Worm (Caenorhabditis elegans) whole organism, L4 larva: ENCODE measurements around the gene H34I24.2.

ENCODE experiments used
- D1046.2 ChIP-seq: fragments of 200-800 bp; sonication (Bioruptor generic); IDR thresholded peaks from 2 replicates; pipeline ENCODE4 v1.3.6; 2022; ENCODE audit warnings: missing genetic modification characterization, missing compliant biosample characterization
- F26F4.8 ChIP-seq: fragments of 200-800 bp; sonication (Bioruptor generic); conservative IDR thresholded peaks from 2 replicates; pipeline ENCODE4 v1.3.6; 2022; ENCODE audit warnings: missing genetic modification characterization, missing compliant biosample characterization
- R02D3.7 ChIP-seq: fragments of 150-350 bp; sonication (generic microtip); optimal IDR thresholded peaks from 3 replicates; lab custom pipeline; 2014; ENCODE audit warnings: missing biosample characterization, missing genetic modification characterization
- T20F7.1 ChIP-seq: fragments of 200-800 bp; sonication (Bioruptor generic); optimal IDR thresholded peaks from 2 replicates; lab custom pipeline; 2018; ENCODE audit warnings: mild to moderate bottlenecking, missing genetic modification characterization, missing compliant biosample characterization
- T26A8.4 ChIP-seq: fragments of 200-800 bp; sonication (Bioruptor generic); IDR thresholded peaks from 2 replicates; pipeline ENCODE4 v1.3.6; 2022; ENCODE audit warnings: missing genetic modification characterization, missing compliant biosample characterization
- Y48G9A.11 ChIP-seq: fragments of 200-800 bp; sonication (Bioruptor generic); IDR thresholded peaks from 2 replicates; pipeline ENCODE4 v1.3.6; 2022; ENCODE audit warnings: missing genetic modification reagents, missing genetic modification characterization, missing compliant biosample characterization
- Y5F2A.4 ChIP-seq: fragments of 200-800 bp; sonication (Bioruptor generic); optimal IDR thresholded peaks from 2 replicates; lab custom pipeline; 2018; ENCODE audit warnings: mild to moderate bottlenecking, missing genetic modification characterization, missing compliant biosample characterization
- ZK546.5 ChIP-seq, 2 experiments: sonication (generic microtip); optimal IDR thresholded peaks; 2 replicates each; lab custom pipeline; 2017; ENCODE audit warnings: missing biosample characterization in 2 of 2, missing genetic modification characterization in 2 of 2
- ama-1 ChIP-seq: fragments of 150-350 bp; optimal IDR thresholded peaks from 2 replicates; lab custom pipeline; 2014; ENCODE audit warnings: inconsistent platforms, mixed read lengths
- ceh-62 ChIP-seq: sonication (generic microtip); optimal IDR thresholded peaks from 2 replicates; lab custom pipeline; 2017; ENCODE audit warnings: missing biosample characterization, missing genetic modification characterization
- cey-2 ChIP-seq: sonication (generic microtip); optimal IDR thresholded peaks from 3 replicates; lab custom pipeline; 2017; ENCODE audit warnings: missing genetic modification characterization, mild to moderate bottlenecking, missing compliant biosample characterization, antibody characterized with exemption, borderline replicate concordance; ENCODE audit not compliant: insufficient read depth
- ctbp-1 ChIP-seq: fragments of 200-800 bp; sonication (Bioruptor generic); IDR thresholded peaks from 2 replicates; pipeline ENCODE4 v1.3.6; 2022; ENCODE audit warnings: missing genetic modification reagents, missing genetic modification characterization, missing compliant biosample characterization
- daf-16 ChIP-seq, 3 experiments: sonication (generic microtip); optimal IDR thresholded peaks; 2 replicates each; lab custom pipeline; 2016 to 2017; ENCODE audit warnings: missing genetic modification characterization in 3 of 3, missing genetic modification reagents in 3 of 3, mild to moderate bottlenecking in 2 of 3, missing compliant biosample characterization in 2 of 3, missing biosample characterization in 1 of 3, moderate library complexity in 1 of 3
- dmd-6 ChIP-seq: fragments of 200-800 bp; sonication (Bioruptor generic); IDR thresholded peaks from 2 replicates; pipeline ENCODE4 v1.3.6; 2022; ENCODE audit warnings: missing genetic modification reagents, missing genetic modification characterization, missing compliant biosample characterization
- dpl-1 ChIP-seq: fragments of 150-350 bp; optimal IDR thresholded peaks from 2 replicates; lab custom pipeline; 2014; ENCODE audit warnings: missing biosample characterization, missing genetic modification reagents, missing genetic modification characterization
- duxl-1 ChIP-seq: sonication (generic microtip); optimal IDR thresholded peaks from 2 replicates; lab custom pipeline; 2016; ENCODE audit warnings: mild to moderate bottlenecking, missing genetic modification characterization, moderate library complexity, missing compliant biosample characterization; ENCODE audit not compliant: poor library complexity
- dve-1 ChIP-seq: sonication (generic microtip); optimal IDR thresholded peaks from 2 replicates; lab custom pipeline; 2017; ENCODE audit warnings: antibody characterized with exemption, mild to moderate bottlenecking, missing genetic modification characterization, missing compliant biosample characterization; ENCODE audit not compliant: insufficient read depth
- hif-1 ChIP-seq, 2 experiments: sonication (generic microtip); optimal IDR thresholded peaks; 2 replicates each; lab custom pipeline; 2016 to 2017; ENCODE audit warnings: missing compliant biosample characterization in 2 of 2, missing genetic modification characterization in 2 of 2, missing genetic modification reagents in 2 of 2, missing genotype in 2 of 2, mild to moderate bottlenecking in 1 of 2
- hlh-30 ChIP-seq: sonication (generic microtip); optimal IDR thresholded peaks from 2 replicates; lab custom pipeline; 2017; ENCODE audit warnings: antibody characterized with exemption, mild to moderate bottlenecking, missing genetic modification characterization, missing compliant biosample characterization; ENCODE audit not compliant: insufficient read depth
- hmg-1.1 ChIP-seq: fragments of 200-800 bp; sonication (Bioruptor generic); IDR thresholded peaks from 2 replicates; pipeline ENCODE4 v1.3.6; 2022; ENCODE audit warnings: missing genetic modification reagents, missing genetic modification characterization, missing compliant biosample characterization
- lin-13 ChIP-seq: fragments of 150-350 bp; optimal IDR thresholded peaks from 2 replicates; lab custom pipeline; 2014; ENCODE audit warnings: missing biosample characterization, missing genetic modification reagents, missing genetic modification characterization
- lin-15B ChIP-seq: fragments of 150-350 bp; sonication (generic microtip); optimal IDR thresholded peaks from 3 replicates; lab custom pipeline; 2014; ENCODE audit warnings: missing biosample characterization, missing genetic modification characterization
- lin-38 ChIP-seq: fragments of 200-800 bp; sonication (Bioruptor generic); IDR thresholded peaks from 2 replicates; pipeline ENCODE4 v1.3.6; 2022; ENCODE audit warnings: missing genetic modification reagents, missing genetic modification characterization, missing compliant biosample characterization
- lir-3 ChIP-seq: sonication (generic microtip); optimal IDR thresholded peaks from 2 replicates; lab custom pipeline; 2016; ENCODE audit warnings: mild to moderate bottlenecking, missing genetic modification characterization, missing compliant biosample characterization
- lsy-2 ChIP-seq, 2 experiments: fragments of 150-350 bp in 1 of 2; sonication (generic microtip) in 1 of 2; optimal IDR thresholded peaks; 2 replicates each; lab custom pipeline; 2014 to 2017; ENCODE audit warnings: missing biosample characterization in 2 of 2, missing genetic modification characterization in 2 of 2
- madf-9 ChIP-seq: fragments of 200-800 bp; sonication (Bioruptor generic); conservative IDR thresholded peaks from 2 replicates; pipeline ENCODE4 v1.3.6; 2022; ENCODE audit warnings: missing genetic modification reagents, missing genetic modification characterization, missing compliant biosample characterization
- mdl-1 ChIP-seq, 2 experiments: fragments of 150-350 bp in 1 of 2; sonication (generic microtip) in 1 of 2; optimal IDR thresholded peaks; 2 replicates each; lab custom pipeline; 2014 to 2017; ENCODE audit warnings: missing biosample characterization in 2 of 2, missing genetic modification characterization in 2 of 2
- mdt-29 ChIP-seq: fragments of 200-800 bp; sonication (Bioruptor generic); IDR thresholded peaks from 2 replicates; pipeline ENCODE4 v1.3.6; 2022; ENCODE audit warnings: missing genetic modification reagents, missing genetic modification characterization, missing compliant biosample characterization
- mep-1 ChIP-seq: fragments of 150-350 bp; sonication (generic microtip); optimal IDR thresholded peaks from 3 replicates; lab custom pipeline; 2014; ENCODE audit warnings: missing biosample characterization, missing genetic modification characterization
- mes-2 ChIP-seq: sonication (generic microtip); optimal IDR thresholded peaks from 2 replicates; lab custom pipeline; 2016; ENCODE audit warnings: missing genotype, mild to moderate bottlenecking, missing genetic modification characterization, missing compliant biosample characterization; ENCODE audit not compliant: poor library complexity, severe bottlenecking
- mxl-3 ChIP-seq: fragments of 200-800 bp; sonication (Bioruptor generic); optimal IDR thresholded peaks from 2 replicates; lab custom pipeline; 2018; ENCODE audit warnings: mild to moderate bottlenecking, missing genetic modification characterization, missing compliant biosample characterization
- nhr-102 ChIP-seq: sonication (generic microtip); optimal IDR thresholded peaks from 2 replicates; lab custom pipeline; 2016; ENCODE audit warnings: mild to moderate bottlenecking, missing genetic modification characterization, moderate library complexity, missing compliant biosample characterization
- nhr-42 ChIP-seq: fragments of 200-800 bp; sonication (Bioruptor generic); IDR thresholded peaks from 2 replicates; pipeline ENCODE4 v1.3.6; 2022; ENCODE audit warnings: missing genetic modification characterization, missing compliant biosample characterization
- nhr-6 ChIP-seq: fragments of 150-350 bp; optimal IDR thresholded peaks from 2 replicates; lab custom pipeline; 2014; ENCODE audit warnings: missing biosample characterization, missing genetic modification characterization
- pha-4 ChIP-seq, 2 experiments: fragments of 150-350 bp in 1 of 2; fragments of 200-800 bp in 1 of 2; sonication (Bioruptor generic) in 1 of 2; IDR thresholded peaks in 1 of 2; optimal IDR thresholded peaks in 1 of 2; 2 replicates each; pipeline versions ENCODE4 v1.3.6 to Lab custom; 2014 to 2022; ENCODE audit warnings: missing genetic modification characterization in 2 of 2, missing genetic modification reagents in 2 of 2, missing biosample characterization in 1 of 2, missing compliant biosample characterization in 1 of 2
- rbr-2 ChIP-seq: sonication (generic microtip); optimal IDR thresholded peaks from 2 replicates; lab custom pipeline; 2016; ENCODE audit warnings: missing genotype, missing genetic modification characterization, missing compliant biosample characterization
- set-16 ChIP-seq: fragments of 200-800 bp; sonication (Bioruptor generic); IDR thresholded peaks from 2 replicates; pipeline ENCODE4 v1.3.6; 2022; ENCODE audit warnings: missing genetic modification reagents, missing genetic modification characterization, missing compliant biosample characterization
- snpc-1.2 ChIP-seq: fragments of 200-800 bp; sonication (Bioruptor generic); IDR thresholded peaks from 2 replicates; pipeline ENCODE4 v1.3.6; 2022; ENCODE audit warnings: missing genetic modification reagents, missing genetic modification characterization, missing compliant biosample characterization
- spr-1 ChIP-seq: sonication (generic microtip); optimal IDR thresholded peaks from 2 replicates; lab custom pipeline; 2016; ENCODE audit warnings: mild to moderate bottlenecking, missing genetic modification characterization, missing compliant biosample characterization
- unc-130 ChIP-seq: sonication (generic microtip); optimal IDR thresholded peaks from 2 replicates; lab custom pipeline; 2016; ENCODE audit warnings: missing genetic modification reagents, missing genetic modification characterization, missing compliant biosample characterization
- unc-62 ChIP-seq, 3 experiments: fragments of 150-350 bp in 1 of 3; sonication (generic microtip); optimal IDR thresholded peaks in 2 of 3; peaks in 1 of 3; 1 replicate in 1 of 3; 2 replicates in 2 of 3; lab custom pipeline; 2014 to 2017; ENCODE audit warnings: missing biosample characterization in 3 of 3, missing genetic modification characterization in 3 of 3, missing genetic modification reagents in 3 of 3, missing genotype in 1 of 3
- vab-7 ChIP-seq: fragments of 200-800 bp; sonication (Bioruptor generic); IDR thresholded peaks from 2 replicates; pipeline ENCODE4 v1.3.6; 2022; ENCODE audit warnings: missing genetic modification reagents, missing genetic modification characterization, missing compliant biosample characterization
- zfp-2 ChIP-seq: sonication (generic microtip); optimal IDR thresholded peaks from 2 replicates; lab custom pipeline; 2016; ENCODE audit warnings: mild to moderate bottlenecking, missing genetic modification characterization, missing compliant biosample characterization
- ztf-11 ChIP-seq: fragments of 150-350 bp; optimal IDR thresholded peaks from 2 replicates; lab custom pipeline; 2014; ENCODE audit warnings: missing biosample characterization, missing genetic modification characterization

H34I24.2 gene

ce11 chrIII:2804461-2804860 lies 37.4 kb upstream of the H34I24.2 start (continued):
- no peak for TF ChIP-seq nhr-102 (tag; lab: Kevin White, UChicago)
- TF ChIP-seq lir-3 (tag; lab: Kevin White, UChicago) = no peak
- TF ChIP-seq snpc-1.2 (GFP tag; lab: Robert Waterston, UW) = no peak
- TF ChIP-seq cey-2 (tag; lab: Kevin White, UChicago) = no peak
- TF ChIP-seq Y5F2A.4 (GFP tag; lab: Kevin White, UChicago) = no peak
- 0 out of 2 replicates have a peak, but pooled peaks have one; percentile 25 for TF ChIP-seq dmd-6 (GFP tag; lab: Robert Waterston, UW)
- TF ChIP-seq vab-7 = no peak
- TF ChIP-seq unc-130 (GFP tag; lab: Kevin White, UChicago) = no peak
- no peak for TF ChIP-seq daf-16 (GFP tag; optimal IDR thresholded peaks at IDR 0.05; lab: Kevin White, UChicago)
- peak; percentile 4 for TF ChIP-seq daf-16 (tag; optimal IDR thresholded peaks at IDR 0.05; lab: Kevin White, UChicago)
- no peak for TF ChIP-seq ama-1
- TF ChIP-seq nhr-42 (GFP tag; lab: Robert Waterston, UW) = no peak
- peak in 1 of 2 experiments; percentile 58 for TF ChIP-seq mdl-1 (tag; optimal IDR thresholded peaks at IDR 0.05; lab: Kevin White, UChicago)
- TF ChIP-seq madf-9 (GFP tag; lab: Robert Waterston, UW) = no peak
- no peak for TF ChIP-seq spr-1
- no peak for TF ChIP-seq lin-13 (GFP tag; lab: Kevin White, UChicago)

- TF ChIP-seq hmg-1.1 (GFP tag; lab: Robert Waterston, UW) = 0 out of 2 replicates have a peak, but pooled peaks have one; percentile 21
- no peak for TF ChIP-seq T26A8.4 (GFP tag; lab: Robert Waterston, UW)
- no peak for TF ChIP-seq T20F7.1 (GFP tag; lab: Kevin White, UChicago)
- peak in 1 of 2 experiments; percentile 71 for TF ChIP-seq lsy-2 (tag; optimal IDR thresholded peaks at IDR 0.05; lab: Kevin White, UChicago)
- no peak for TF ChIP-seq F26F4.8 (GFP tag; lab: Robert Waterston, UW)
- peak; percentile 14 for TF ChIP-seq rbr-2 (tag; lab: Kevin White, UChicago)
- TF ChIP-seq mes-2 (tag; lab: Kevin White, UChicago) = peak; percentile 40
- no peak for TF ChIP-seq zfp-2
- TF ChIP-seq nhr-102 (tag; lab: Kevin White, UChicago) = no peak
- peak; percentile 95 for TF ChIP-seq lin-38 (GFP tag; lab: Robert Waterston, UW)
- no peak for TF ChIP-seq mxl-3 (GFP tag; lab: Kevin White, UChicago)
- TF ChIP-seq hlh-30 (tag; lab: Kevin White, UChicago) = peak; percentile 26
- TF ChIP-seq D1046.2 (GFP tag; lab: Robert Waterston, UW) = no peak
- no peak for TF ChIP-seq ceh-62 (tag; lab: Kevin White, UChicago)
- TF ChIP-seq ztf-11 (tag; lab: Kevin White, UChicago) = no peak
- no peak for TF ChIP-seq set-16
- TF ChIP-seq duxl-1 = no peak
- peak; percentile 8 for TF ChIP-seq nhr-6 (tag; lab: Kevin White, UChicago)
- peak in 1 of 2 experiments; percentile 45 for TF ChIP-seq unc-62 (GFP tag; optimal IDR thresholded peaks at IDR 0.05 in 1 of 2; lab: Kevin White, UChicago)
- no peak for TF ChIP-seq unc-62 (tag; optimal IDR thresholded peaks at IDR 0.05; lab: Kevin White, UChicago)
- peak; percentile 42 for TF ChIP-seq dve-1 (tag; lab: Kevin White, UChicago)
- no peak for TF ChIP-seq mdt-29 (GFP tag; lab: Robert Waterston, UW)
- TF ChIP-seq dpl-1 (GFP tag; lab: Kevin White, UChicago) = peak; percentile 89
Measured at ce11 chrIII:2805084-2805483, 36.8 kb upstream of the H34I24.2 start, which contains the start of gene Y71H2AM.3. Gene Y71H2AM.3 (plus strand): TSS chrIII:2805430.

- TF ChIP-seq unc-62 (GFP tag; optimal IDR thresholded peaks at IDR 0.05 in 1 of 2; lab: Kevin White, UChicago) (no peak), unc-62 (tag; optimal IDR thresholded peaks at IDR 0.05; lab: Kevin White, UChicago) (no peak), Y48G9A.11 (GFP tag; lab: Robert Waterston, UW) (no peak), pha-4 (GFP tag; IDR thresholded peaks at IDR 0.05; lab: Robert Waterston, UW) (peak; percentile 25; the same call in 1 of the 2 replicates), pha-4 (tag; optimal IDR thresholded peaks at IDR 0.05; lab: Kevin White, UChicago) (no peak), daf-16 (GFP tag; optimal IDR thresholded peaks at IDR 0.05; lab: Kevin White, UChicago) (peak in 1 of 2 experiments; percentile 31), daf-16 (tag; optimal IDR thresholded peaks at IDR 0.05; lab: Kevin White, UChicago) (peak; percentile 23), T20F7.1 (GFP tag; lab: Kevin White, UChicago) (peak; percentile 29), R02D3.7 (tag; lab: Kevin White, UChicago) (no peak), unc-130 (GFP tag; lab: Kevin White, UChicago) (peak; percentile 41), mep-1 (no peak), Y5F2A.4 (GFP tag; lab: Kevin White, UChicago) (no peak), ama-1 (peak; percentile 76), mdt-29 (GFP tag; lab: Robert Waterston, UW) (no peak), hif-1 (tag; optimal IDR thresholded peaks at IDR 0.05; lab: Kevin White, UChicago) (peak in 1 of 2 experiments; percentile 69), ZK546.5 (tag; optimal IDR thresholded peaks at IDR 0.05; lab: Kevin White, UChicago) (no peak), lin-15B (no peak), ctbp-1 (GFP tag; lab: Robert Waterston, UW) (0 out of 2 replicates have a peak, but pooled peaks have one; percentile 42)
Measured at ce11 chrIII:2811410-2811809, 30.4 kb upstream of the H34I24.2 start.
